Worm (Caenorhabditis elegans): Measurements from ENCODE around the gene pkc-1.

DNA sequence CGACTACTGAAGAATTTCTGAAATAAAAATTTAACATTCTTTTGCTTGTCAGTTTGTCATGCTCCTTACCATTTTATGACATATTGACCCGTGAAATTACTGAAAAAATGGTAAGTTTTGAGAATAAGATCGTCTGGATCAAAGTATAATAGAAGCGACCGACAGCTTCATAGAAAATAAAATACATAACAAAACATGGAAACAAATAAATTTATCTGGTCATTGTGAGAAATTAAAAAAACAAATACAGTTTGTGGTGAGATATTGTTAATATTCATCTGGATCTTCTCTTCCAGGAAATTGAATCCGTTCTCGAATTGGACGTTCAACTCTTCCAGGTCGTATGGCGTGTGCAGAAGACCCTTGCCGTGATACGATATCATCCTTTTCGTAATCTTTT is at the start of gene pkc-1:
- TF ChIP-seq flt-1 (GFP tag; IDR thresholded peaks at IDR 0.05) (no peak), med-1 (GFP tag; optimal IDR thresholded peaks at IDR 0.05; ENCODE audit: insufficient read depth) (no peak), cog-1 (tag; optimal IDR thresholded peaks at IDR 0.05) (no peak)

All from whole organism, midembryonic.